Fruit fly (Drosophila melanogaster) whole organism: Measurements from ENCODE around the gene CG4462.

Experiments used
- CG8478 ChIP-seq: fragments of >200 bp; optimal IDR thresholded peaks from 2 replicates; lab custom pipeline; 2018; ENCODE audit warnings: inconsistent platforms
- Dll ChIP-seq: fragments of >200 bp; optimal IDR thresholded peaks from 2 replicates; lab custom pipeline; 2017
- EcR ChIP-seq, 2 experiments: fragments of >200 bp; optimal IDR thresholded peaks; 2 replicates each; lab custom pipeline; 2017; ENCODE audit warnings: missing biosample characterization in 2 of 2, missing genetic modification characterization in 2 of 2, missing genetic modification reagents in 2 of 2
- psq ChIP-seq: fragments of >200 bp; optimal IDR thresholded peaks from 2 replicates; lab custom pipeline; 2017

DNA sequence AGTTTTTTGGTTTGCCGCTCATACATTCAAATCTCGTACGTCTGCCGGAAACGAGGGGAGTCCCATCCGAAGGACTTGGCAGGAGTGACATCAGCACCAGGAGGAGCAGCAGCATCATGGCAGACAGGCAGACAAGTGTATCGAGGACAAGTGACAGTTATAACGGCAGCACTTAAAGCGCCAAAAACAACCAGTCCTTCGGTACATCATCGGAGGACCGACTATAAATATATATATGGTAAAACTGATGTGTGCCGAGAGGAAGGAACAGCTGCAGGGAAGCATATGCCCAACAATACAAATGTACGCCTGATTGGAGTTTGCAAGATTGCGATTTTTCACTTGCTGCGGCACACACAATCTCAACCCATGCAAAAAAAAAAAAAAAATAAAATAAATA is 43.5 kb upstream of the CG4462 start:
- TF ChIP-seq psq, result no peak
- TF ChIP-seq Dll (lab: Kevin White, UChicago), result no peak
- no peak for TF ChIP-seq EcR (GFP tag; optimal IDR thresholded peaks at IDR 0.05; lab: Kevin White, UChicago)
- no peak for TF ChIP-seq CG8478 (lab: Kevin White, UChicago)
